Fruit fly (Drosophila melanogaster) whole organism, embryonic: ENCODE results near the gene Sse.
A peak's percentile ranks its signal among the peaks of the same experiment; 100 is the strongest.

ENCODE experiments used
- CG10267 ChIP-seq: fragments of 200-800 bp; sonication (Bioruptor generic); optimal IDR thresholded peaks from 2 replicates; lab custom pipeline; 2018; ENCODE audit warnings: missing biosample characterization, mild to moderate bottlenecking, missing genetic modification characterization, moderate library complexity
- CG11456 ChIP-seq: fragments of 200-800 bp; sonication (Bioruptor generic); IDR thresholded peaks from 3 replicates; pipeline ENCODE4 v1.3.6; 2022; ENCODE audit warnings: missing biosample characterization, missing genetic modification characterization
- CG16779 ChIP-seq: fragments of 200-800 bp; sonication (Bioruptor generic); IDR thresholded peaks from 2 replicates; pipeline ENCODE4 v1.3.6; 2022; ENCODE audit warnings: missing biosample characterization, missing genetic modification characterization
- CG16813 ChIP-seq: fragments of 200-800 bp; sonication (Bioruptor generic); IDR thresholded peaks from 3 replicates; pipeline ENCODE4 v1.3.6; 2022; ENCODE audit warnings: missing biosample characterization, missing genetic modification characterization; ENCODE audit not compliant: partially characterized antibody
- CG17361 ChIP-seq: fragments of 200-800 bp; sonication (Bioruptor generic); IDR thresholded peaks from 3 replicates; pipeline ENCODE4 v1.3.6; 2022; ENCODE audit warnings: missing biosample characterization, missing genetic modification characterization
- CG18599 ChIP-seq: fragments of 200-800 bp; sonication (Bioruptor generic); optimal IDR thresholded peaks from 3 replicates; lab custom pipeline; 2017; ENCODE audit warnings: missing biosample characterization, missing genetic modification characterization, mild to moderate bottlenecking, moderate library complexity, missing genetic modification reagents
- CG18619 ChIP-seq: fragments of 200-800 bp; sonication (Bioruptor generic); optimal IDR thresholded peaks from 3 replicates; lab custom pipeline; 2017; ENCODE audit warnings: missing biosample characterization, mild to moderate bottlenecking, missing genetic modification characterization
- CG2116 ChIP-seq: fragments of 200-800 bp; sonication (Bioruptor generic); optimal IDR thresholded peaks from 3 replicates; lab custom pipeline; 2018; ENCODE audit warnings: missing biosample characterization, mild to moderate bottlenecking, missing genetic modification characterization
- CG30403 ChIP-seq: fragments of 200-800 bp; sonication (Bioruptor generic); optimal IDR thresholded peaks from 3 replicates; lab custom pipeline; 2016; ENCODE audit warnings: missing biosample characterization, missing genetic modification characterization
- CG30431 ChIP-seq: fragments of 200-800 bp; sonication (Bioruptor generic); optimal IDR thresholded peaks from 2 replicates; lab custom pipeline; 2017; ENCODE audit warnings: missing biosample characterization, missing genetic modification characterization
- CG3163 ChIP-seq: fragments of 200-800 bp; sonication (Bioruptor generic); optimal IDR thresholded peaks from 3 replicates; lab custom pipeline; 2016; ENCODE audit warnings: missing biosample characterization, missing genetic modification characterization
- CG4360 ChIP-seq: fragments of 200-800 bp; sonication (Bioruptor generic); IDR thresholded peaks from 2 replicates; pipeline ENCODE4 v1.3.6; 2022; ENCODE audit warnings: missing biosample characterization, missing genetic modification characterization
- CG4424 ChIP-seq: fragments of 200-800 bp; sonication (Bioruptor generic); optimal IDR thresholded peaks from 3 replicates; lab custom pipeline; 2016; ENCODE audit warnings: missing biosample characterization, missing genetic modification characterization
- CG4730 ChIP-seq: fragments of 200-800 bp; sonication (Bioruptor generic); IDR thresholded peaks from 2 replicates; pipeline ENCODE4 v1.3.6; 2022; ENCODE audit warnings: missing biosample characterization, missing genetic modification characterization
- CG5245 ChIP-seq: fragments of 200-800 bp; sonication (Bioruptor generic); optimal IDR thresholded peaks from 3 replicates; lab custom pipeline; 2016; ENCODE audit warnings: missing biosample characterization, missing genetic modification characterization
- CG6765 ChIP-seq: fragments of 200-800 bp; sonication (Bioruptor generic); optimal IDR thresholded peaks from 3 replicates; lab custom pipeline; 2017; ENCODE audit warnings: missing biosample characterization, mild to moderate bottlenecking, missing genetic modification characterization
- CkIIα-i1 ChIP-seq: fragments of 200-800 bp; sonication (Bioruptor generic); IDR thresholded peaks from 2 replicates; pipeline ENCODE4 v1.3.6; 2022; ENCODE audit warnings: missing biosample characterization, missing genetic modification characterization
- D19A ChIP-seq: fragments of 200-800 bp; optimal IDR thresholded peaks from 3 replicates; lab custom pipeline; 2019; ENCODE audit warnings: missing biosample characterization, mild to moderate bottlenecking, missing genetic modification characterization, moderate library complexity
- Deaf1 ChIP-seq: fragments of 200-800 bp; optimal IDR thresholded peaks from 3 replicates; lab custom pipeline; 2019; ENCODE audit warnings: missing biosample characterization, mild to moderate bottlenecking, missing genetic modification characterization, moderate library complexity
- Doc2 ChIP-seq: fragments of 200-800 bp; sonication (Bioruptor generic); IDR thresholded peaks from 2 replicates; pipeline ENCODE4 v1.3.6; 2022; ENCODE audit warnings: missing biosample characterization, missing genetic modification characterization
- Doc3 ChIP-seq: fragments of 200-800 bp; sonication (Bioruptor generic); IDR thresholded peaks from 3 replicates; pipeline ENCODE4 v1.3.6; 2022; ENCODE audit warnings: missing biosample characterization, missing genetic modification characterization; ENCODE audit not compliant: partially characterized antibody
- E2f2 ChIP-seq: fragments of 200-800 bp; sonication (Bioruptor generic); IDR thresholded peaks from 2 replicates; pipeline ENCODE4 v1.3.6; 2022; ENCODE audit warnings: missing biosample characterization, missing genetic modification characterization
- Gsc ChIP-seq: fragments of 200-800 bp; sonication (Bioruptor generic); IDR thresholded peaks from 2 replicates; pipeline ENCODE4 v1.3.6; 2022; ENCODE audit warnings: missing biosample characterization, missing genetic modification characterization
- Hand ChIP-seq: fragments of 200-800 bp; sonication (Bioruptor generic); optimal IDR thresholded peaks from 2 replicates; lab custom pipeline; 2017; ENCODE audit warnings: mild to moderate bottlenecking, missing biosample characterization, missing genetic modification reagents, missing genetic modification characterization
- Hr39 ChIP-seq: fragments of >200 bp; optimal IDR thresholded peaks from 2 replicates; lab custom pipeline; 2017
- Hr51 ChIP-seq, 2 experiments: fragments of 200-800 bp; sonication (Bioruptor generic); optimal IDR thresholded peaks; 2 replicates in 1 of 2; 3 replicates in 1 of 2; lab custom pipeline; 2016 to 2018; ENCODE audit warnings: missing biosample characterization in 2 of 2, missing genetic modification characterization in 2 of 2, mild to moderate bottlenecking in 1 of 2, moderate library complexity in 1 of 2
- MBD-R2 ChIP-seq: fragments of 200-800 bp; sonication (Bioruptor generic); IDR thresholded peaks from 2 replicates; pipeline ENCODE4 v1.3.6; 2022; ENCODE audit warnings: missing biosample characterization, missing genetic modification characterization
- Nf-YC ChIP-seq: fragments of 200-800 bp; optimal IDR thresholded peaks from 3 replicates; lab custom pipeline; 2019; ENCODE audit warnings: missing biosample characterization, mild to moderate bottlenecking, missing genetic modification characterization, moderate library complexity
- Oli ChIP-seq: fragments of 200-800 bp; sonication (Bioruptor generic); optimal IDR thresholded peaks from 2 replicates; lab custom pipeline; 2018; ENCODE audit warnings: missing biosample characterization, mild to moderate bottlenecking, missing genetic modification characterization, moderate library complexity
- Taf1 ChIP-seq: fragments of 200-800 bp; sonication (Bioruptor generic); IDR thresholded peaks from 2 replicates; pipeline ENCODE4 v1.3.6; 2022; ENCODE audit warnings: missing biosample characterization, missing genetic modification characterization
- bowl ChIP-seq: fragments of 200-800 bp; sonication (Bioruptor generic); IDR thresholded peaks from 2 replicates; pipeline ENCODE4 v1.3.6; 2022; ENCODE audit warnings: missing biosample characterization, missing genetic modification characterization
- caup ChIP-seq: fragments of 200-800 bp; sonication (Bioruptor generic); optimal IDR thresholded peaks from 3 replicates; lab custom pipeline; 2017; ENCODE audit warnings: missing biosample characterization, mild to moderate bottlenecking, missing genetic modification characterization, moderate library complexity; ENCODE audit not compliant: severe bottlenecking
- chinmo ChIP-seq: fragments of 200-800 bp; sonication (Bioruptor generic); IDR thresholded peaks from 4 replicates; pipeline ENCODE4 v1.3.6; 2022; ENCODE audit warnings: missing biosample characterization, missing genetic modification characterization; ENCODE audit not compliant: partially characterized antibody
- chm ChIP-seq: fragments of 200-800 bp; sonication (Bioruptor generic); IDR thresholded peaks from 2 replicates; pipeline ENCODE4 v1.3.6; 2022; ENCODE audit warnings: missing biosample characterization, missing genetic modification characterization
- crc ChIP-seq: fragments of 200-800 bp; sonication (Bioruptor generic); optimal IDR thresholded peaks from 2 replicates; lab custom pipeline; 2016; ENCODE audit warnings: missing biosample characterization, missing genetic modification characterization
- croc ChIP-seq: fragments of 200-800 bp; sonication (Bioruptor generic); conservative IDR thresholded peaks from 3 replicates; pipeline ENCODE4 v1.3.6; 2022; ENCODE audit warnings: missing biosample characterization, missing genetic modification characterization
- cwo ChIP-seq: fragments of 200-800 bp; sonication (Bioruptor generic); optimal IDR thresholded peaks from 3 replicates; lab custom pipeline; 2017; ENCODE audit warnings: missing biosample characterization, missing genetic modification characterization, mild to moderate bottlenecking, moderate library complexity, missing genetic modification reagents
- en ChIP-seq: fragments of 200-800 bp; sonication (Bioruptor generic); optimal IDR thresholded peaks from 2 replicates; lab custom pipeline; 2016; ENCODE audit warnings: missing biosample characterization, missing genetic modification characterization
- ewg ChIP-seq: fragments of 200-800 bp; sonication (Bioruptor generic); optimal IDR thresholded peaks from 3 replicates; lab custom pipeline; 2017; ENCODE audit warnings: mild to moderate bottlenecking, missing biosample characterization, missing genetic modification reagents, missing genetic modification characterization
- fd102C ChIP-seq: fragments of 200-800 bp; sonication (Bioruptor generic); optimal IDR thresholded peaks from 2 replicates; lab custom pipeline; 2018; ENCODE audit warnings: missing biosample characterization, mild to moderate bottlenecking, missing genetic modification characterization, moderate library complexity
- fd3F ChIP-seq: fragments of 200-800 bp; sonication (Bioruptor generic); optimal IDR thresholded peaks from 2 replicates; lab custom pipeline; 2018; ENCODE audit warnings: missing biosample characterization, mild to moderate bottlenecking, missing genetic modification characterization, moderate library complexity
- gt ChIP-seq: fragments of 200-800 bp; sonication (Bioruptor generic); IDR thresholded peaks from 2 replicates; pipeline ENCODE4 v1.3.6; 2022; ENCODE audit warnings: missing biosample characterization, missing genetic modification characterization
- luna ChIP-seq: fragments of 200-800 bp; sonication (Bioruptor generic); optimal IDR thresholded peaks from 2 replicates; lab custom pipeline; 2016; ENCODE audit warnings: missing biosample characterization, missing genetic modification characterization
- mam ChIP-seq: fragments of 200-800 bp; sonication (Bioruptor generic); optimal IDR thresholded peaks from 3 replicates; lab custom pipeline; 2016; ENCODE audit warnings: missing biosample characterization, missing genetic modification characterization
- onecut ChIP-seq: fragments of 200-800 bp; sonication (Bioruptor generic); IDR thresholded peaks from 2 replicates; pipeline ENCODE4 v1.3.6; 2022; ENCODE audit warnings: missing biosample characterization, missing genetic modification characterization
- otp ChIP-seq: fragments of 200-800 bp; sonication (Bioruptor generic); IDR thresholded peaks from 3 replicates; pipeline ENCODE4, ENCODE4 v1.3.6; 2022; ENCODE audit warnings: missing biosample characterization, missing genetic modification characterization
- schlank ChIP-seq: fragments of 200-800 bp; sonication (Bioruptor generic); optimal IDR thresholded peaks from 2 replicates; lab custom pipeline; 2018; ENCODE audit warnings: missing biosample characterization, mild to moderate bottlenecking, missing genetic modification characterization
- seq ChIP-seq: fragments of 200-800 bp; sonication (Bioruptor generic); IDR thresholded peaks from 2 replicates; pipeline ENCODE4 v1.3.6; 2022; ENCODE audit warnings: missing biosample characterization, missing genetic modification characterization
- ssp ChIP-seq: fragments of 200-800 bp; sonication (Bioruptor generic); IDR thresholded peaks from 2 replicates; pipeline ENCODE4 v1.3.6; 2022; ENCODE audit warnings: missing biosample characterization, missing genetic modification characterization
- sug ChIP-seq: fragments of 200-800 bp; optimal IDR thresholded peaks from 2 replicates; lab custom pipeline; 2019; ENCODE audit warnings: missing biosample characterization, mild to moderate bottlenecking, missing genetic modification characterization, moderate library complexity

Gene Sse

dm6 chr3L:5657221-5657963, 4.7 kb downstream of the Sse start, which contains the start of gene sif (continued):
- no peak for TF ChIP-seq Gsc (GFP tag; lab: Robert Waterston, UW)
- peak; percentile 41 for TF ChIP-seq Deaf1 (tag; lab: Kevin White, UChicago)
- no peak for TF ChIP-seq CG30403 (GFP tag; lab: Kevin White, UChicago)
- no peak for TF ChIP-seq CkIIα-i1 (GFP tag; lab: Robert Waterston, UW)
- no peak for TF ChIP-seq CG30431 (GFP tag; lab: Kevin White, UChicago)
- no peak for TF ChIP-seq en (GFP tag; lab: Kevin White, UChicago)
- TF ChIP-seq Hand (GFP tag; lab: Kevin White, UChicago): peak; percentile 20
- no peak for TF ChIP-seq CG18599 (GFP tag; lab: Kevin White, UChicago)
- TF ChIP-seq Hr51 (GFP tag; optimal IDR thresholded peaks at IDR 0.05; lab: Kevin White, UChicago): peak in 1 of 2 experiments; percentile 7
- no peak for TF ChIP-seq CG11456 (GFP tag; lab: Robert Waterston, UW)
- TF ChIP-seq Oli (tag; lab: Kevin White, UChicago): no peak
- TF ChIP-seq chm (GFP tag; lab: Robert Waterston, UW): 0 out of 2 replicates have a peak, but pooled peaks have one; percentile 35
- peak; percentile 81; the same call in 2 of the 4 replicates for TF ChIP-seq chinmo (GFP tag; lab: Robert Waterston, UW)
- TF ChIP-seq Doc3 (GFP tag; lab: Robert Waterston, UW): no peak
- TF ChIP-seq CG16779: peak; percentile 12; the same call in 1 of the 2 replicates
- TF ChIP-seq otp (GFP tag; lab: Robert Waterston, UW): no peak
- TF ChIP-seq CG2116: no peak
- peak; percentile 53 for TF ChIP-seq D19A (tag; lab: Kevin White, UChicago)
- no peak for TF ChIP-seq CG4424
- no peak for TF ChIP-seq Doc2 (GFP tag; lab: Robert Waterston, UW)
- 0 out of 2 replicates have a peak, but pooled peaks have one; percentile 8 for TF ChIP-seq E2f2 (GFP tag; lab: Robert Waterston, UW)
- no peak for TF ChIP-seq luna (GFP tag; lab: Kevin White, UChicago)
- TF ChIP-seq CG10267: no peak
- no peak for TF ChIP-seq CG4730 (GFP tag; lab: Robert Waterston, UW)
- no peak for TF ChIP-seq fd102C (GFP tag; lab: Kevin White, UChicago)
- no peak for TF ChIP-seq CG16813 (GFP tag; lab: Robert Waterston, UW)
- peak; percentile 66; the same call in 1 of the 2 replicates for TF ChIP-seq seq
- no peak for TF ChIP-seq bowl (GFP tag; lab: Robert Waterston, UW)
- TF ChIP-seq croc: no peak
- TF ChIP-seq schlank: no peak
- TF ChIP-seq fd3F (GFP tag; lab: Kevin White, UChicago): no peak
- TF ChIP-seq Hr39 (lab: Kevin White, UChicago): peak; percentile 28
- peak; percentile 29 for TF ChIP-seq Nf-YC
- TF ChIP-seq caup (GFP tag; lab: Kevin White, UChicago): no peak
- TF ChIP-seq CG5245 (GFP tag; lab: Kevin White, UChicago): no peak
- no peak for TF ChIP-seq mam (GFP tag; lab: Kevin White, UChicago)
- TF ChIP-seq ssp (GFP tag; lab: Robert Waterston, UW): no peak
- TF ChIP-seq cwo (GFP tag; lab: Kevin White, UChicago): peak; percentile 67
- TF ChIP-seq sug (tag; lab: Kevin White, UChicago): peak; percentile 8
- TF ChIP-seq onecut (GFP tag; lab: Robert Waterston, UW): no peak
- TF ChIP-seq crc (GFP tag; lab: Kevin White, UChicago): no peak
- no peak for TF ChIP-seq CG6765
- peak; percentile 22 for TF ChIP-seq ewg (GFP tag; lab: Kevin White, UChicago)
- TF ChIP-seq CG18619 (GFP tag; lab: Kevin White, UChicago): no peak
- TF ChIP-seq CG17361 (GFP tag; lab: Robert Waterston, UW): no peak
- TF ChIP-seq MBD-R2 (GFP tag; lab: Robert Waterston, UW): no peak
- peak; percentile 5 for TF ChIP-seq CG3163 (GFP tag; lab: Kevin White, UChicago)
- TF ChIP-seq Taf1 (GFP tag; lab: Robert Waterston, UW): no peak
- TF ChIP-seq gt (GFP tag; lab: Robert Waterston, UW): no peak
- peak; percentile 66 for TF ChIP-seq CG4360 (GFP tag; lab: Robert Waterston, UW)
